Worm (Caenorhabditis elegans) whole organism, L4 larva: ENCODE results near the gene atg-18.

Source experiments
- F37D6.2 ChIP-seq: sonication (generic microtip); optimal IDR thresholded peaks from 2 replicates; lab custom pipeline; 2016; ENCODE audit warnings: mild to moderate bottlenecking, missing genetic modification characterization, missing compliant biosample characterization
- Y105C5A.15 ChIP-seq: fragments of 200-800 bp; sonication (Bioruptor generic); IDR thresholded peaks from 2 replicates; pipeline ENCODE4 v1.3.6; 2022; ENCODE audit warnings: missing genetic modification characterization, missing compliant biosample characterization
- Y48G9A.11 ChIP-seq: fragments of 200-800 bp; sonication (Bioruptor generic); IDR thresholded peaks from 2 replicates; pipeline ENCODE4 v1.3.6; 2022; ENCODE audit warnings: missing genetic modification reagents, missing genetic modification characterization, missing compliant biosample characterization
- Y5F2A.4 ChIP-seq: fragments of 200-800 bp; sonication (Bioruptor generic); optimal IDR thresholded peaks from 2 replicates; lab custom pipeline; 2018; ENCODE audit warnings: mild to moderate bottlenecking, missing genetic modification characterization, missing compliant biosample characterization
- ZK546.5 ChIP-seq, 2 experiments: sonication (generic microtip); optimal IDR thresholded peaks; 2 replicates each; lab custom pipeline; 2017; ENCODE audit warnings: missing biosample characterization in 2 of 2, missing genetic modification characterization in 2 of 2
- aha-1 ChIP-seq: fragments of 150-350 bp; peaks from one replicate; lab custom pipeline; 2014; ENCODE audit warnings: missing biosample characterization, missing genetic modification characterization
- attf-4 ChIP-seq: sonication (generic microtip); optimal IDR thresholded peaks from 3 replicates; lab custom pipeline; 2017; ENCODE audit warnings: missing biosample characterization, missing genetic modification characterization
- daf-8 ChIP-seq: fragments of 200-800 bp; sonication (Bioruptor generic); IDR thresholded peaks from 2 replicates; pipeline ENCODE4 v1.3.6; 2022; ENCODE audit warnings: missing genetic modification characterization, missing compliant biosample characterization
- dmd-6 ChIP-seq: fragments of 200-800 bp; sonication (Bioruptor generic); IDR thresholded peaks from 2 replicates; pipeline ENCODE4 v1.3.6; 2022; ENCODE audit warnings: missing genetic modification reagents, missing genetic modification characterization, missing compliant biosample characterization
- dve-1 ChIP-seq: sonication (generic microtip); optimal IDR thresholded peaks from 2 replicates; lab custom pipeline; 2017; ENCODE audit warnings: antibody characterized with exemption, mild to moderate bottlenecking, missing genetic modification characterization, missing compliant biosample characterization; ENCODE audit not compliant: insufficient read depth
- egl-43 ChIP-seq: fragments of 200-800 bp; sonication (Bioruptor generic); IDR thresholded peaks from 2 replicates; pipeline ENCODE4 v1.3.6; 2022; ENCODE audit warnings: missing genetic modification reagents, missing genetic modification characterization, missing compliant biosample characterization
- hif-1 ChIP-seq, 2 experiments: sonication (generic microtip); optimal IDR thresholded peaks; 2 replicates each; lab custom pipeline; 2016 to 2017; ENCODE audit warnings: missing compliant biosample characterization in 2 of 2, missing genetic modification characterization in 2 of 2, missing genetic modification reagents in 2 of 2, missing genotype in 2 of 2, mild to moderate bottlenecking in 1 of 2
- hmg-1.1 ChIP-seq: fragments of 200-800 bp; sonication (Bioruptor generic); IDR thresholded peaks from 2 replicates; pipeline ENCODE4 v1.3.6; 2022; ENCODE audit warnings: missing genetic modification reagents, missing genetic modification characterization, missing compliant biosample characterization
- jun-1 ChIP-seq: fragments of 150-350 bp; optimal IDR thresholded peaks from 2 replicates; lab custom pipeline; 2014; ENCODE audit warnings: missing biosample characterization, missing genetic modification reagents, missing genetic modification characterization
- lin-15B ChIP-seq: fragments of 150-350 bp; sonication (generic microtip); optimal IDR thresholded peaks from 3 replicates; lab custom pipeline; 2014; ENCODE audit warnings: missing biosample characterization, missing genetic modification characterization
- madf-9 ChIP-seq: fragments of 200-800 bp; sonication (Bioruptor generic); conservative IDR thresholded peaks from 2 replicates; pipeline ENCODE4 v1.3.6; 2022; ENCODE audit warnings: missing genetic modification reagents, missing genetic modification characterization, missing compliant biosample characterization
- mdt-29 ChIP-seq: fragments of 200-800 bp; sonication (Bioruptor generic); IDR thresholded peaks from 2 replicates; pipeline ENCODE4 v1.3.6; 2022; ENCODE audit warnings: missing genetic modification reagents, missing genetic modification characterization, missing compliant biosample characterization
- nhr-102 ChIP-seq: sonication (generic microtip); optimal IDR thresholded peaks from 2 replicates; lab custom pipeline; 2016; ENCODE audit warnings: mild to moderate bottlenecking, missing genetic modification characterization, moderate library complexity, missing compliant biosample characterization
- nhr-111 ChIP-seq: fragments of 200-800 bp; sonication (Bioruptor generic); optimal IDR thresholded peaks from 2 replicates; lab custom pipeline; 2018; ENCODE audit warnings: mild to moderate bottlenecking, missing genetic modification characterization, missing compliant biosample characterization
- nhr-28 ChIP-seq: fragments of 150-350 bp; optimal IDR thresholded peaks from 2 replicates; lab custom pipeline; 2014; ENCODE audit warnings: missing biosample characterization, missing genetic modification characterization
- nhr-76 ChIP-seq: fragments of 150-350 bp; optimal IDR thresholded peaks from 2 replicates; lab custom pipeline; 2014; ENCODE audit warnings: missing biosample characterization, missing genetic modification characterization
- pqm-1 ChIP-seq: sonication (generic microtip); optimal IDR thresholded peaks from 2 replicates; lab custom pipeline; 2017; ENCODE audit warnings: missing biosample characterization, missing genetic modification characterization
- unc-39 ChIP-seq: sonication (generic microtip); optimal IDR thresholded peaks from 2 replicates; lab custom pipeline; 2017; ENCODE audit warnings: missing biosample characterization, missing genetic modification characterization

The atg-18 gene

DNA sequence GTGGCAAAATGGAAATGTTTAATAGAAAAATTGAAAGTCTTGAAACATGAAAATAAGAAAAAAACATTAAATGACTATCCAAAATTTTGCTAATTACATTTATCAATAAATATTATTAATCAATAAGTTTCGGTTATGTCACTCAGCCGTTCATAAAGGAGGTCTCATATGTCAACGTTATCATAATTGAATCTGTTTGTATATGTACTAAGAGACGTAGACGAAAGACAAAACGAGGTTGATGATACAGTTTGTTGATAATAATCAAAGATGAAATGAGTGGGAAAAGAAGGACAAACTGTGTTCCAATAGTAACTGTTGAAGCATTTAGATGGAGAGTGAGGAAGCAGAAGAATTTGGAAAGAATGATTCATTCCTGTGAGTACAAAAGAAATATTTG lies 44.2 kb downstream of the atg-18 start (continued):
- TF ChIP-seq daf-8 (GFP tag; lab: Robert Waterston, UW) (no peak), nhr-76 (tag; lab: Kevin White, UChicago) (no peak), ZK546.5 (tag; optimal IDR thresholded peaks at IDR 0.05; lab: Kevin White, UChicago) (no peak), pqm-1 (tag; lab: Kevin White, UChicago) (peak; percentile 26), unc-39 (tag; lab: Kevin White, UChicago) (no peak), aha-1 (tag; lab: Kevin White, UChicago) (no peak)

DNA sequence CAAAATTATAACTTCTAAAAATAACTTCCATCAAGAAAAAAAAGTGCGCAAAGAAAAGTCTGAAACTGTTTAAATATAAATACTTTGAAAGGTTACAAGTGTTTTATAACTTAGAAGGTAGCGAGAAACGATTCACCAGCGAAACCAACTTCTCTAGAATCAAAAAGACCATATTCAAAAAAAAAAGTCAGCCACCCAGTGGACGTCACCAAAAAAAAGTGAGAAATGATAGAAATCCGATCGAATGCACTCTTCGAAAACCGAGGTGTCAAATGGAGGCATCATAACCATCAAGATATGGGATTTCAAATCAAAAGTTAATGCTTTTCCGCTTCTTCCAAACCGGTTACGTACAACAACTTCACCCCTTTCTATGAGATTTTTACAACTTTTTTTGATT lies 44.7 kb downstream of the atg-18 start:
- no peak for TF ChIP-seq hif-1 (tag; optimal IDR thresholded peaks at IDR 0.05; lab: Kevin White, UChicago)
- TF ChIP-seq nhr-28 (tag; lab: Kevin White, UChicago), result no peak
- no peak for TF ChIP-seq nhr-76 (tag; lab: Kevin White, UChicago)
- no peak for TF ChIP-seq attf-4 (tag; lab: Kevin White, UChicago)
- TF ChIP-seq F37D6.2, result no peak
- no peak for TF ChIP-seq jun-1 (tag; lab: Kevin White, UChicago)
- no peak for TF ChIP-seq hmg-1.1
- TF ChIP-seq nhr-111 (GFP tag; lab: Kevin White, UChicago), result no peak
- TF ChIP-seq madf-9, result no peak
- no peak for TF ChIP-seq dve-1 (tag; lab: Kevin White, UChicago)
- TF ChIP-seq mdt-29 (GFP tag; lab: Robert Waterston, UW), result no peak
- TF ChIP-seq nhr-102 (tag; lab: Kevin White, UChicago), result no peak
- TF ChIP-seq dmd-6 (GFP tag; lab: Robert Waterston, UW), result no peak
- TF ChIP-seq Y105C5A.15 (GFP tag; lab: Robert Waterston, UW), result no peak
- no peak for TF ChIP-seq lin-15B
- no peak for TF ChIP-seq egl-43
- TF ChIP-seq Y48G9A.11, result no peak

DNA sequence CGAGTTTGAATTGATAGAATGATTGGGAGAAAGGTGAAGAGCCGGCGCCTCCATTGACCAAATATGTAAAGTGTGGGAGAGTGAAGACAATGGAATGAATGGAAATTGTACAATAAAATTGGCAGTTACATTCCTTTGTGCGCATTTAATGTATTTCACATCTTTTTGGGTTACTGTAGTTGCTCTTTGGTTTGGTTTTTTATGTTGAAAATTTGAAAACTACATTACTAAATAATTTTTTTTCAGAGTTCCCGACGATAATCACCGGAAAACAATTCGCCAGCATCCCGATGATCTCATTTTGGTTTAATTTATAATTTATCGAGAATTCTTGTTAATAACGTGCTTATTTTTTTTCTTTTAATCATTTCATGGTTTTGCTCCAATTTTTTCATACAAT lies 50.2 kb downstream of the atg-18 start, which contains the start of gene C10B5.1:
TSS of gene C10B5.1 (plus strand) at position 301 of the 400 bp plus-strand sequence.
- no peak for TF ChIP-seq Y5F2A.4 (GFP tag; lab: Kevin White, UChicago)
